Fruit fly (Drosophila melanogaster) whole organism, adult: ENCODE data around the gene CG12123.

Source experiments
- CG11617 ChIP-seq: fragments of 200-800 bp; sonication (Bioruptor generic); optimal IDR thresholded peaks from 2 replicates; lab custom pipeline; 2017; ENCODE audit warnings: mild to moderate bottlenecking, missing biosample characterization, missing genetic modification reagents, missing genetic modification characterization
- CG12768 ChIP-seq: fragments of 200-800 bp; sonication (Bioruptor generic); optimal IDR thresholded peaks from 2 replicates; lab custom pipeline; 2017; ENCODE audit warnings: missing biosample characterization, missing genetic modification characterization, mild to moderate bottlenecking, moderate library complexity, missing genetic modification reagents
- CG14711 ChIP-seq: fragments of 200-800 bp; sonication (Bioruptor generic); optimal IDR thresholded peaks from 2 replicates; lab custom pipeline; 2018; ENCODE audit warnings: missing biosample characterization, mild to moderate bottlenecking, missing genetic modification characterization, moderate library complexity
- CG1620 ChIP-seq: fragments of 200-800 bp; sonication (Bioruptor generic); optimal IDR thresholded peaks from 2 replicates; lab custom pipeline; 2016; ENCODE audit warnings: missing biosample characterization, missing genetic modification characterization
- CG33017 ChIP-seq: fragments of 200-800 bp; sonication (Bioruptor generic); optimal IDR thresholded peaks from 2 replicates; lab custom pipeline; 2018; ENCODE audit warnings: missing biosample characterization, mild to moderate bottlenecking, missing genetic modification characterization, moderate library complexity
- CG5204 ChIP-seq: fragments of 200-800 bp; sonication (Bioruptor generic); optimal IDR thresholded peaks from 2 replicates; lab custom pipeline; 2016; ENCODE audit warnings: missing biosample characterization, missing genetic modification characterization
- CG7045 ChIP-seq: fragments of 200-800 bp; sonication (Bioruptor generic); optimal IDR thresholded peaks from 2 replicates; lab custom pipeline; 2017; ENCODE audit warnings: missing biosample characterization, mild to moderate bottlenecking, missing genetic modification characterization
- CG7101 ChIP-seq: fragments of 200-800 bp; sonication (Bioruptor generic); optimal IDR thresholded peaks from 2 replicates; lab custom pipeline; 2018; ENCODE audit warnings: missing biosample characterization, mild to moderate bottlenecking, missing genetic modification characterization, moderate library complexity
- Clk ChIP-seq: fragments of 200-800 bp; sonication (Bioruptor generic); optimal IDR thresholded peaks from 2 replicates; lab custom pipeline; 2017; ENCODE audit warnings: missing biosample characterization, missing genetic modification characterization
- Crg-1 ChIP-seq: fragments of 200-800 bp; sonication (Bioruptor generic); optimal IDR thresholded peaks from 2 replicates; lab custom pipeline; 2016; ENCODE audit warnings: missing biosample characterization, missing genetic modification characterization
- Hr96 ChIP-seq: fragments of 200-800 bp; sonication (Bioruptor generic); optimal IDR thresholded peaks from 2 replicates; lab custom pipeline; 2016; ENCODE audit warnings: missing biosample characterization, missing genetic modification characterization
- Mnt ChIP-seq: fragments of 200-800 bp; sonication (Bioruptor generic); optimal IDR thresholded peaks from 2 replicates; lab custom pipeline; 2016; ENCODE audit warnings: missing biosample characterization, mild to moderate bottlenecking, missing genetic modification characterization
- bab1 ChIP-seq: fragments of 200-800 bp; sonication (Bioruptor generic); optimal IDR thresholded peaks from 3 replicates; lab custom pipeline; 2019; ENCODE audit warnings: missing biosample characterization, mild to moderate bottlenecking, missing genetic modification characterization, moderate library complexity
- cic ChIP-seq: fragments of 200-800 bp; sonication (Bioruptor generic); optimal IDR thresholded peaks from 2 replicates; lab custom pipeline; 2017; ENCODE audit warnings: missing biosample characterization, mild to moderate bottlenecking, missing genetic modification characterization, moderate library complexity
- cnc ChIP-seq, 2 experiments: fragments of >200 bp; optimal IDR thresholded peaks; 2 replicates each; lab custom pipeline; 2017
- kay ChIP-seq: fragments of 200-800 bp; sonication (Bioruptor generic); peaks from one replicate; lab custom pipeline; 2016; ENCODE audit warnings: missing biosample characterization, missing genetic modification characterization, borderline replicate concordance
- ovo ChIP-seq: fragments of 200-800 bp; sonication (Bioruptor generic); optimal IDR thresholded peaks from 2 replicates; lab custom pipeline; 2016; ENCODE audit warnings: missing biosample characterization, missing genetic modification characterization
- pad ChIP-seq: fragments of 200-800 bp; sonication (Bioruptor generic); optimal IDR thresholded peaks from 3 replicates; lab custom pipeline; 2017; ENCODE audit warnings: missing biosample characterization, missing genetic modification characterization, mild to moderate bottlenecking, moderate library complexity, missing genetic modification reagents
- tj ChIP-seq: fragments of 200-800 bp; sonication (Bioruptor generic); optimal IDR thresholded peaks from 3 replicates; lab custom pipeline; 2017; ENCODE audit warnings: missing biosample characterization, mild to moderate bottlenecking, missing genetic modification characterization, moderate library complexity
- toe ChIP-seq: fragments of 200-800 bp; sonication (Bioruptor generic); optimal IDR thresholded peaks from 2 replicates; lab custom pipeline; 2016; ENCODE audit warnings: missing biosample characterization, missing genetic modification characterization

Gene CG12123

dm6 chrX:8484778-8485177, 42.6 kb upstream of the CG12123 start:
- TF ChIP-seq tj (GFP tag; lab: Kevin White, UChicago) (peak; percentile 32), Mnt (GFP tag; lab: Kevin White, UChicago) (no peak), Clk (no peak), bab1 (GFP tag; lab: Kevin White, UChicago) (peak; percentile 93), Hr96 (GFP tag; lab: Kevin White, UChicago) (no peak)

- TF ChIP-seq CG1620 (GFP tag; lab: Kevin White, UChicago) = peak; percentile 10
- TF ChIP-seq CG5204 (GFP tag; lab: Kevin White, UChicago) = no peak
- no peak for TF ChIP-seq Mnt (GFP tag; lab: Kevin White, UChicago)
- no peak for TF ChIP-seq Hr96 (GFP tag; lab: Kevin White, UChicago)
- TF ChIP-seq tj (GFP tag; lab: Kevin White, UChicago) = peak; percentile 92
- TF ChIP-seq bab1 (GFP tag; lab: Kevin White, UChicago) = peak; percentile 81
Measured at dm6 chrX:8483671-8484070, 41.5 kb upstream of the CG12123 start, which contains the start of gene CG33223. TSS of gene CG33223 (minus strand) at chrX:8483885.

dm6 chrX:8481462-8481861, 39.3 kb upstream of the CG12123 start, which contains the start of gene Cp38:
TSS of gene Cp38 (plus strand) at chrX:8481837.
- TF ChIP-seq pad = no peak
- TF ChIP-seq toe (GFP tag; lab: Kevin White, UChicago) = no peak
- peak; percentile 95 for TF ChIP-seq bab1 (GFP tag; lab: Kevin White, UChicago)
- TF ChIP-seq tj (GFP tag; lab: Kevin White, UChicago) = peak; percentile 8

dm6 chrX:8479031-8479568, 37.0 kb upstream of the CG12123 start, which contains the start of gene Cp36:
TSS of gene Cp36 (plus strand) at chrX:8479319.
- TF ChIP-seq Clk (no peak), CG7045 (GFP tag; lab: Kevin White, UChicago) (no peak), cic (GFP tag; lab: Kevin White, UChicago) (no peak), cnc (optimal IDR thresholded peaks at IDR 0.05; lab: Kevin White, UChicago) (no peak), CG1620 (GFP tag; lab: Kevin White, UChicago) (peak; percentile 65), bab1 (GFP tag; lab: Kevin White, UChicago) (peak; percentile 94), ovo (GFP tag; lab: Kevin White, UChicago) (no peak), Crg-1 (GFP tag; lab: Kevin White, UChicago) (peak; percentile 81), kay (GFP tag; lab: Kevin White, UChicago) (no peak), Mnt (GFP tag; lab: Kevin White, UChicago) (no peak), Hr96 (GFP tag; lab: Kevin White, UChicago) (no peak), CG12768 (GFP tag; lab: Kevin White, UChicago) (no peak), pad (no peak), CG11617 (GFP tag; lab: Kevin White, UChicago) (no peak), CG7101 (tag; lab: Kevin White, UChicago) (no peak), CG5204 (GFP tag; lab: Kevin White, UChicago) (no peak)

- TF ChIP-seq CG33017 (tag; lab: Kevin White, UChicago) = no peak
- no peak for TF ChIP-seq CG14711 (tag; lab: Kevin White, UChicago)
- TF ChIP-seq cnc (optimal IDR thresholded peaks at IDR 0.05; lab: Kevin White, UChicago) = no peak
- no peak for TF ChIP-seq CG5204 (GFP tag; lab: Kevin White, UChicago)
- TF ChIP-seq bab1 (GFP tag; lab: Kevin White, UChicago) = peak; percentile 16
- peak; percentile 8 for TF ChIP-seq Crg-1 (GFP tag; lab: Kevin White, UChicago)
Measured at dm6 chrX:8476817-8477216, 34.7 kb upstream of the CG12123 start, which contains the start of gene Cp7Fc. TSS of gene Cp7Fc (plus strand) at chrX:8477117.

- no peak for TF ChIP-seq CG7101 (tag; lab: Kevin White, UChicago)
- no peak for TF ChIP-seq Clk
- TF ChIP-seq tj (GFP tag; lab: Kevin White, UChicago) = peak; percentile 93
- TF ChIP-seq Mnt (GFP tag; lab: Kevin White, UChicago) = no peak
- no peak for TF ChIP-seq CG7045 (GFP tag; lab: Kevin White, UChicago)
- TF ChIP-seq CG11617 (GFP tag; lab: Kevin White, UChicago) = no peak
Measured at dm6 chrX:8475657-8476056, 33.5 kb upstream of the CG12123 start.

dm6 chrX:8473339-8473887, 31.3 kb upstream of the CG12123 start, which contains the start of gene Cp7Fb:
TSS of gene Cp7Fb (plus strand) at chrX:8473837.
- peak; percentile 35 for TF ChIP-seq tj (GFP tag; lab: Kevin White, UChicago)
- no peak for TF ChIP-seq CG11617 (GFP tag; lab: Kevin White, UChicago)
- peak; percentile 35 for TF ChIP-seq CG14711 (tag; lab: Kevin White, UChicago)
- TF ChIP-seq toe (GFP tag; lab: Kevin White, UChicago) = no peak
- TF ChIP-seq CG1620 (GFP tag; lab: Kevin White, UChicago) = peak; percentile 50
- no peak for TF ChIP-seq Hr96 (GFP tag; lab: Kevin White, UChicago)
- no peak for TF ChIP-seq CG5204 (GFP tag; lab: Kevin White, UChicago)
- peak; percentile 99 for TF ChIP-seq bab1 (GFP tag; lab: Kevin White, UChicago)
- TF ChIP-seq CG7045 (GFP tag; lab: Kevin White, UChicago) = no peak
- TF ChIP-seq Crg-1 (GFP tag; lab: Kevin White, UChicago) = peak; percentile 56
